Worm (Caenorhabditis elegans) whole organism, L4 larva: ENCODE results near the gene cec-7.

ENCODE experiments used
- F26F4.8 ChIP-seq: fragments of 200-800 bp; sonication (Bioruptor generic); conservative IDR thresholded peaks from 2 replicates; pipeline ENCODE4 v1.3.6; 2022; ENCODE audit warnings: missing genetic modification characterization, missing compliant biosample characterization
- T26A8.4 ChIP-seq: fragments of 200-800 bp; sonication (Bioruptor generic); IDR thresholded peaks from 2 replicates; pipeline ENCODE4 v1.3.6; 2022; ENCODE audit warnings: missing genetic modification characterization, missing compliant biosample characterization
- egl-27 ChIP-seq: sonication (generic microtip); optimal IDR thresholded peaks from 3 replicates; lab custom pipeline; 2017; ENCODE audit warnings: missing biosample characterization, missing genetic modification reagents, missing genetic modification characterization
- nhr-6 ChIP-seq: fragments of 150-350 bp; optimal IDR thresholded peaks from 2 replicates; lab custom pipeline; 2014; ENCODE audit warnings: missing biosample characterization, missing genetic modification characterization
- nhr-76 ChIP-seq: fragments of 150-350 bp; optimal IDR thresholded peaks from 2 replicates; lab custom pipeline; 2014; ENCODE audit warnings: missing biosample characterization, missing genetic modification characterization
- snpc-4 ChIP-seq: fragments of 150-350 bp; optimal IDR thresholded peaks from 2 replicates; lab custom pipeline; 2014; ENCODE audit warnings: missing biosample characterization, missing genetic modification characterization
- unc-130 ChIP-seq: sonication (generic microtip); optimal IDR thresholded peaks from 2 replicates; lab custom pipeline; 2016; ENCODE audit warnings: missing genetic modification reagents, missing genetic modification characterization, missing compliant biosample characterization
- unc-62 ChIP-seq, 3 experiments: fragments of 150-350 bp in 1 of 3; sonication (generic microtip); optimal IDR thresholded peaks in 2 of 3; peaks in 1 of 3; 1 replicate in 1 of 3; 2 replicates in 2 of 3; lab custom pipeline; 2014 to 2017; ENCODE audit warnings: missing biosample characterization in 3 of 3, missing genetic modification characterization in 3 of 3, missing genetic modification reagents in 3 of 3, missing genotype in 1 of 3

DNA sequence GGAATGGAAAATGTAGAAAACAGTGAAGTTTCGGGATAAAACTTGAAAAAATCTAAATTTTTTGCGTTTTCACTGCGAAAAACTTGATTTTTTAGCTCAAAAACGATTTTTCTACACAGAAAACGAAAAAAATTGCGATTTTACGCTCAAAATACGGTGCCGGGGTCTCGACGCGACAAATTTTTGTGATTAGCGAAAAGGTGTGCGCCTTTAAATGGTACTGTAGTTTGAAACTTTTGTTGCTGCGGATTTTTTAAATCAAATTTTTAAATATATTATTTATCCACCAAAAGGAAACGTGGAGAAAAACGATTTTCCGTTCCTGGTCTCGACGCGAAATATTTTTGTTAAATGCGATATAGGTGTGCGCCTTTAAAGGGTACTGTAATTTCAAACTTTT, 29.8 kb upstream of the cec-7 start:
- TF ChIP-seq snpc-4: no peak
- no peak for TF ChIP-seq unc-62 (GFP tag; optimal IDR thresholded peaks at IDR 0.05 in 1 of 2; lab: Kevin White, UChicago)
- no peak for TF ChIP-seq unc-62 (tag; optimal IDR thresholded peaks at IDR 0.05; lab: Kevin White, UChicago)
- no peak for TF ChIP-seq unc-130 (GFP tag; lab: Kevin White, UChicago)
- no peak for TF ChIP-seq T26A8.4 (GFP tag; lab: Robert Waterston, UW)
- TF ChIP-seq egl-27: no peak
- no peak for TF ChIP-seq nhr-76
- TF ChIP-seq F26F4.8: no peak
- no peak for TF ChIP-seq nhr-6 (tag; lab: Kevin White, UChicago)
